Worm (Caenorhabditis elegans) whole organism, L1 larva: Measurements from ENCODE around the gene C25D7.9.
A peak's percentile ranks its signal among the peaks of the same experiment; 100 is the strongest.

Source experiments
- C16A3.4 ChIP-seq: fragments of 150-350 bp; optimal IDR thresholded peaks from 2 replicates; lab custom pipeline; 2014; ENCODE audit warnings: missing biosample characterization, missing genetic modification characterization
- F16B12.6 ChIP-seq: fragments of 150-350 bp; optimal IDR thresholded peaks from 2 replicates; lab custom pipeline; 2014; ENCODE audit warnings: missing biosample characterization, missing genetic modification characterization
- aha-1 ChIP-seq: fragments of 150-350 bp; optimal IDR thresholded peaks from 2 replicates; lab custom pipeline; 2014; ENCODE audit warnings: missing biosample characterization, missing genetic modification characterization
- aly-2 ChIP-seq: fragments of 150-350 bp; optimal IDR thresholded peaks from 2 replicates; lab custom pipeline; 2014; ENCODE audit warnings: missing biosample characterization, missing genetic modification characterization
- blmp-1 ChIP-seq: fragments of 150-350 bp; optimal IDR thresholded peaks from 2 replicates; lab custom pipeline; 2014; ENCODE audit warnings: missing biosample characterization, missing genetic modification characterization
- ceh-63 ChIP-seq: fragments of 200-800 bp; sonication (Bioruptor generic); optimal IDR thresholded peaks from 2 replicates; lab custom pipeline; 2018; ENCODE audit warnings: mild to moderate bottlenecking, missing genetic modification characterization, missing compliant biosample characterization
- ceh-8 ChIP-seq: fragments of 200-800 bp; sonication (Bioruptor generic); optimal IDR thresholded peaks from 2 replicates; lab custom pipeline; 2018; ENCODE audit warnings: mild to moderate bottlenecking, missing genetic modification characterization, moderate library complexity, missing compliant biosample characterization
- ceh-82 ChIP-seq, 3 experiments: fragments of 150-350 bp in 1 of 3; sonication (generic microtip) in 2 of 3; optimal IDR thresholded peaks; 2 replicates each; lab custom pipeline; 2014 to 2017; ENCODE audit warnings: missing biosample characterization in 3 of 3, missing genetic modification characterization in 3 of 3
- ceh-88 ChIP-seq: fragments of 200-800 bp; sonication (Bioruptor generic); IDR thresholded peaks from 2 replicates; pipeline ENCODE4 v1.3.6; 2022; ENCODE audit warnings: missing genetic modification characterization, missing compliant biosample characterization
- ces-1 ChIP-seq: fragments of 150-350 bp; optimal IDR thresholded peaks from 2 replicates; lab custom pipeline; 2014; ENCODE audit warnings: missing biosample characterization, missing genetic modification reagents, missing genetic modification characterization
- dpl-1 ChIP-seq, 3 experiments: fragments of 150-350 bp in 2 of 3; sonication (generic microtip) in 1 of 3; optimal IDR thresholded peaks; 2 replicates each; lab custom pipeline; 2014 to 2017; ENCODE audit warnings: missing biosample characterization in 3 of 3, missing genetic modification characterization in 3 of 3, missing genetic modification reagents in 3 of 3
- dsc-1 ChIP-seq: sonication (generic microtip); optimal IDR thresholded peaks from 2 replicates; lab custom pipeline; 2016; ENCODE audit warnings: mild to moderate bottlenecking, missing genetic modification characterization, missing compliant biosample characterization
- efl-1 ChIP-seq, 4 experiments: fragments of 150-350 bp; optimal IDR thresholded peaks in 3 of 4; peaks in 1 of 4; 1 replicate in 1 of 4; 2 replicates in 3 of 4; lab custom pipeline; 2014; ENCODE audit warnings: missing biosample characterization in 2 of 4, missing genetic modification characterization in 2 of 4, missing genetic modification reagents in 2 of 4
- egl-13 ChIP-seq: sonication (generic microtip); optimal IDR thresholded peaks from 2 replicates; lab custom pipeline; 2016; ENCODE audit warnings: missing genotype, missing genetic modification reagents, missing genetic modification characterization, missing compliant biosample characterization
- elt-3 ChIP-seq, 6 experiments: fragments of 150-350 bp in 1 of 6; sonication (generic microtip); optimal IDR thresholded peaks; 2 replicates each; lab custom pipeline; 2017 to 2018; ENCODE audit warnings: missing biosample characterization in 6 of 6, missing genetic modification characterization in 6 of 6, inconsistent platforms in 1 of 6
- ets-5 ChIP-seq: fragments of 200-800 bp; sonication (Bioruptor generic); IDR thresholded peaks from 2 replicates; pipeline ENCODE4 v1.3.6; 2022; ENCODE audit warnings: missing genetic modification characterization, missing compliant biosample characterization
- fkh-10 ChIP-seq: sonication (generic microtip); optimal IDR thresholded peaks from 2 replicates; lab custom pipeline; 2017; ENCODE audit warnings: missing biosample characterization, missing genetic modification reagents, missing genetic modification characterization
- fkh-8 ChIP-seq: sonication (generic microtip); optimal IDR thresholded peaks from 2 replicates; lab custom pipeline; 2016; ENCODE audit warnings: mild to moderate bottlenecking, missing genetic modification characterization, missing compliant biosample characterization
- hlh-17 ChIP-seq: fragments of 200-800 bp; sonication (Bioruptor generic); optimal IDR thresholded peaks from 2 replicates; lab custom pipeline; 2018; ENCODE audit warnings: missing genetic modification characterization, mild to moderate bottlenecking, missing compliant biosample characterization, moderate library complexity, borderline replicate concordance
- hlh-4 ChIP-seq: sonication (generic microtip); optimal IDR thresholded peaks from 2 replicates; lab custom pipeline; 2016; ENCODE audit warnings: mild to moderate bottlenecking, missing genetic modification characterization, missing compliant biosample characterization
- hpl-2 ChIP-seq: fragments of 150-350 bp; optimal IDR thresholded peaks from 2 replicates; lab custom pipeline; 2014; ENCODE audit warnings: missing biosample characterization, missing genetic modification reagents, missing genetic modification characterization
- irx-1 ChIP-seq: sonication (generic microtip); optimal IDR thresholded peaks from 2 replicates; lab custom pipeline; 2016; ENCODE audit warnings: missing genetic modification characterization, missing compliant biosample characterization
- jun-1 ChIP-seq: fragments of 150-350 bp; optimal IDR thresholded peaks from 2 replicates; lab custom pipeline; 2014; ENCODE audit warnings: missing biosample characterization, missing genetic modification reagents, missing genetic modification characterization
- lin-14 ChIP-seq: fragments of 200-800 bp; sonication (Bioruptor generic); optimal IDR thresholded peaks from 2 replicates; lab custom pipeline; 2018; ENCODE audit warnings: mild to moderate bottlenecking, missing genetic modification characterization, moderate library complexity, missing compliant biosample characterization
- lin-35 ChIP-seq, 2 experiments: fragments of 150-350 bp; optimal IDR thresholded peaks; 2 replicates each; lab custom pipeline; 2014; ENCODE audit warnings: missing biosample characterization in 2 of 2, missing genetic modification characterization in 2 of 2, missing genetic modification reagents in 2 of 2
- lin-39 ChIP-seq: fragments of 150-350 bp; optimal IDR thresholded peaks from 2 replicates; lab custom pipeline; 2014; ENCODE audit warnings: missing biosample characterization, missing genetic modification reagents, missing genetic modification characterization
- lsy-2 ChIP-seq, 2 experiments: fragments of 150-350 bp; optimal IDR thresholded peaks; 2 replicates each; lab custom pipeline; 2014; ENCODE audit warnings: missing biosample characterization in 2 of 2, missing genetic modification characterization in 2 of 2
- mef-2 ChIP-seq: fragments of 150-350 bp; optimal IDR thresholded peaks from 2 replicates; lab custom pipeline; 2014; ENCODE audit warnings: missing biosample characterization, missing genetic modification characterization
- nhr-11 ChIP-seq: fragments of 150-350 bp; optimal IDR thresholded peaks from 2 replicates; lab custom pipeline; 2014; ENCODE audit warnings: missing biosample characterization, missing genetic modification characterization
- nhr-237 ChIP-seq: fragments of 150-350 bp; optimal IDR thresholded peaks from 2 replicates; lab custom pipeline; 2014; ENCODE audit warnings: missing biosample characterization, missing genetic modification characterization
- nhr-76 ChIP-seq: sonication (generic microtip); optimal IDR thresholded peaks from 2 replicates; lab custom pipeline; 2017; ENCODE audit warnings: missing biosample characterization, missing genetic modification characterization
- nhr-90 ChIP-seq: sonication (generic microtip); optimal IDR thresholded peaks from 2 replicates; lab custom pipeline; 2016; ENCODE audit warnings: mild to moderate bottlenecking, missing genetic modification characterization, missing compliant biosample characterization; ENCODE audit not compliant: poor library complexity
- pax-3 ChIP-seq: fragments of 200-800 bp; sonication (Bioruptor generic); optimal IDR thresholded peaks from 2 replicates; lab custom pipeline; 2018; ENCODE audit warnings: mild to moderate bottlenecking, missing genetic modification characterization, moderate library complexity, missing compliant biosample characterization
- rnt-1 ChIP-seq: sonication (generic microtip); optimal IDR thresholded peaks from 2 replicates; lab custom pipeline; 2016; ENCODE audit warnings: mild to moderate bottlenecking, missing genetic modification characterization, moderate library complexity, missing compliant biosample characterization
- snpc-4 ChIP-seq: fragments of 150-350 bp; optimal IDR thresholded peaks from 2 replicates; lab custom pipeline; 2014; ENCODE audit warnings: missing biosample characterization, missing genetic modification characterization
- snu-23 ChIP-seq: sonication (generic microtip); optimal IDR thresholded peaks from 2 replicates; lab custom pipeline; 2016; ENCODE audit warnings: missing genetic modification characterization, missing compliant biosample characterization
- tlp-1 ChIP-seq: fragments of 150-350 bp; optimal IDR thresholded peaks from 2 replicates; lab custom pipeline; 2014; ENCODE audit warnings: missing biosample characterization, missing genetic modification characterization
- unc-130 ChIP-seq: fragments of 150-350 bp; optimal IDR thresholded peaks from 2 replicates; lab custom pipeline; 2017; ENCODE audit warnings: missing biosample characterization, missing genetic modification characterization, inconsistent platforms
- unc-30 ChIP-seq: sonication (generic microtip); optimal IDR thresholded peaks from 2 replicates; lab custom pipeline; 2017; ENCODE audit warnings: missing biosample characterization, missing genetic modification characterization
- unc-86 ChIP-seq: sonication (generic microtip); optimal IDR thresholded peaks from 2 replicates; lab custom pipeline; 2016; ENCODE audit warnings: missing genetic modification characterization, missing compliant biosample characterization
- ztf-11 ChIP-seq, 2 experiments: sonication (generic microtip); optimal IDR thresholded peaks; 2 replicates each; lab custom pipeline; 2016 to 2017; ENCODE audit warnings: missing genetic modification characterization in 2 of 2, missing biosample characterization in 1 of 2, missing compliant biosample characterization in 1 of 2

Gene C25D7.9

ce11 chrV:15051720-15052119 is 13.2 kb upstream of the C25D7.9 start:
- no peak for TF ChIP-seq F16B12.6 (tag; lab: Kevin White, UChicago)
- TF ChIP-seq snpc-4 (tag; lab: Kevin White, UChicago), result no peak
- no peak for TF ChIP-seq unc-130 (tag; lab: Kevin White, UChicago)
- no peak for TF ChIP-seq pax-3 (tag; lab: Kevin White, UChicago)
- TF ChIP-seq blmp-1 (tag; lab: Kevin White, UChicago), result no peak
- TF ChIP-seq aha-1 (tag; lab: Kevin White, UChicago), result no peak
- TF ChIP-seq ceh-8 (GFP tag; lab: Kevin White, UChicago), result no peak
- TF ChIP-seq ztf-11 (tag; optimal IDR thresholded peaks at IDR 0.05; lab: Kevin White, UChicago), result no peak
- no peak for TF ChIP-seq aly-2
- TF ChIP-seq mef-2, result no peak
- TF ChIP-seq lin-14 (GFP tag; lab: Kevin White, UChicago), result no peak
- no peak for TF ChIP-seq jun-1 (tag; lab: Kevin White, UChicago)
- TF ChIP-seq lin-39 (tag; lab: Kevin White, UChicago), result no peak

- TF ChIP-seq F16B12.6 (tag; lab: Kevin White, UChicago) (no peak), dpl-1 (GFP tag; optimal IDR thresholded peaks at IDR 0.05; lab: Kevin White, UChicago) (no peak)
These were observed 12.6 kb upstream of the C25D7.9 start, which contains the start of the genes fbxa-82 and C25D7.5 for ce11 chrV:15052368-15052767. Gene fbxa-82, minus strand, starts transcription at chrV:15052530. Gene C25D7.5, plus strand, starts transcription at chrV:15052650.

- TF ChIP-seq hlh-17, result no peak
- TF ChIP-seq ets-5, result no peak
- no peak for TF ChIP-seq dsc-1 (tag; lab: Kevin White, UChicago)
- no peak for TF ChIP-seq ceh-8 (GFP tag; lab: Kevin White, UChicago)
- TF ChIP-seq irx-1 (tag; lab: Kevin White, UChicago), result no peak
- no peak for TF ChIP-seq elt-3 (tag; optimal IDR thresholded peaks at IDR 0.05; lab: Kevin White, UChicago)
- no peak for TF ChIP-seq fkh-10 (GFP tag; lab: Kevin White, UChicago)
- TF ChIP-seq hlh-4 (tag; lab: Kevin White, UChicago), result no peak
- TF ChIP-seq aha-1 (tag; lab: Kevin White, UChicago), result no peak
- no peak for TF ChIP-seq nhr-76
- TF ChIP-seq tlp-1 (tag; lab: Kevin White, UChicago), result no peak
- no peak for TF ChIP-seq jun-1 (tag; lab: Kevin White, UChicago)
- TF ChIP-seq efl-1 (optimal IDR thresholded peaks at IDR 0.05; lab: Kevin White, UChicago), result no peak
- TF ChIP-seq efl-1 (GFP tag; optimal IDR thresholded peaks at IDR 0.05 in 1 of 2; lab: Kevin White, UChicago), result no peak
These were observed 10.2 kb upstream of the C25D7.9 start for ce11 chrV:15054733-15055132.

ce11 chrV:15055873-15056272 is 9.1 kb upstream of the C25D7.9 start, which contains the start of gene C25D7.16:
Gene C25D7.16, plus strand, starts transcription at chrV:15056173.
- no peak for TF ChIP-seq egl-13 (tag; lab: Kevin White, UChicago)
- no peak for TF ChIP-seq efl-1 (optimal IDR thresholded peaks at IDR 0.05; lab: Kevin White, UChicago)
- peak in 1 of 2 experiments; percentile 49 for TF ChIP-seq efl-1 (GFP tag; optimal IDR thresholded peaks at IDR 0.05 in 1 of 2; lab: Kevin White, UChicago)
- TF ChIP-seq ces-1 (GFP tag; lab: Kevin White, UChicago), result no peak

DNA sequence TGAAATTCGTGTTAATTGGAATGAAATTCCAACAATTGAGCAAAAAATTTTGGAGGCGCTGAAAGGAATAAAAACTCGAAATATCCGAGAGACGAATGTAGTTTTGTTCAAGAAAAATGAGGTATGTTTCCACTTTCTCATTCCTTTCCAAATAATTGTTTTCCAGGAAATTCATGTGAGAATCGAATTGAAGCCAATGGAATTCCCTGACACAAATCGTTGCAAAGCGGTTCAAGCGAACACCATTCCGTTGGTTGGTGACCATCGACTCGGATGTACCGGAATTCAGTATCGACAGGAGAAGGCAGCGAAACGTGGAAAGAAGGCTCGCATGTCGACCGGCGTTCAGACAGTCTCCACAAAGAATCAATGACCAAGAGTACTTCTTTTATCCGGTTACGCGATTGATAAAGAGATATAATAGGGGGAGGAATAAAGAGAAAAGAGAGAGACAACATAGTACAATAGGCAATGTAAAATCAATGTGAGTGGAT is 8.5 kb upstream of the C25D7.9 start:
- TF ChIP-seq fkh-8 (tag; lab: Kevin White, UChicago) (no peak), hpl-2 (GFP tag; lab: Kevin White, UChicago) (no peak), nhr-11 (tag; lab: Kevin White, UChicago) (no peak), dpl-1 (GFP tag; optimal IDR thresholded peaks at IDR 0.05; lab: Kevin White, UChicago) (no peak), aly-2 (no peak), lin-35 (GFP tag; optimal IDR thresholded peaks at IDR 0.05; lab: Kevin White, UChicago) (no peak), unc-30 (no peak)

ce11 chrV:15057724-15058123 is 7.2 kb upstream of the C25D7.9 start:
- TF ChIP-seq nhr-237 (tag; lab: Kevin White, UChicago), result no peak
- no peak for TF ChIP-seq rnt-1
- no peak for TF ChIP-seq ceh-63 (GFP tag; lab: Kevin White, UChicago)
- no peak for TF ChIP-seq irx-1 (tag; lab: Kevin White, UChicago)
- no peak for TF ChIP-seq ceh-8 (GFP tag; lab: Kevin White, UChicago)
- TF ChIP-seq snu-23 (GFP tag; lab: Kevin White, UChicago), result no peak
- no peak for TF ChIP-seq ceh-88 (GFP tag; lab: Robert Waterston, UW)
- no peak for TF ChIP-seq hlh-17
- no peak for TF ChIP-seq hpl-2 (GFP tag; lab: Kevin White, UChicago)
- TF ChIP-seq F16B12.6 (tag; lab: Kevin White, UChicago), result no peak
- TF ChIP-seq C16A3.4 (tag; lab: Kevin White, UChicago), result no peak
- TF ChIP-seq ceh-82 (tag; optimal IDR thresholded peaks at IDR 0.05; lab: Kevin White, UChicago), result no peak
- no peak for TF ChIP-seq dpl-1 (GFP tag; optimal IDR thresholded peaks at IDR 0.05; lab: Kevin White, UChicago)
- no peak for TF ChIP-seq ces-1 (GFP tag; lab: Kevin White, UChicago)
- TF ChIP-seq unc-86, result no peak
- no peak for TF ChIP-seq nhr-90
- TF ChIP-seq lsy-2 (tag; optimal IDR thresholded peaks at IDR 0.05; lab: Kevin White, UChicago), result no peak
- TF ChIP-seq elt-3 (tag; optimal IDR thresholded peaks at IDR 0.05; lab: Kevin White, UChicago), result no peak
